Worm (Caenorhabditis elegans) whole organism, midembryonic: ENCODE data around the gene chc-1.
A peak's percentile ranks its signal among the peaks of the same experiment; 100 is the strongest.

ENCODE experiments used
- T22C8.4 ChIP-seq: fragments of 200-800 bp; sonication (Bioruptor generic); IDR thresholded peaks from 2 replicates; pipeline ENCODE4 v1.3.6; 2022; ENCODE audit warnings: missing genetic modification characterization, missing compliant biosample characterization
- cog-1 ChIP-seq: sonication (generic microtip); optimal IDR thresholded peaks from 2 replicates; lab custom pipeline; 2016; ENCODE audit warnings: missing genetic modification characterization, missing compliant biosample characterization
- flt-1 ChIP-seq: fragments of 200-800 bp; sonication (Bioruptor generic); IDR thresholded peaks from 2 replicates; pipeline ENCODE4 v1.3.6; 2022; ENCODE audit warnings: missing genetic modification characterization, missing compliant biosample characterization
- klf-2 ChIP-seq: fragments of 200-800 bp; sonication (Bioruptor generic); conservative IDR thresholded peaks from 2 replicates; pipeline ENCODE4 v1.3.6; 2022; ENCODE audit warnings: missing genetic modification reagents, missing genetic modification characterization, missing compliant biosample characterization
- med-1 ChIP-seq: sonication (generic microtip); optimal IDR thresholded peaks from 2 replicates; lab custom pipeline; 2017; ENCODE audit warnings: missing genetic modification characterization, mild to moderate bottlenecking, missing compliant biosample characterization, antibody characterized with exemption, missing genetic modification reagents; ENCODE audit not compliant: insufficient read depth
- ref-1 ChIP-seq: fragments of 200-800 bp; sonication (Bioruptor generic); conservative IDR thresholded peaks from 2 replicates; pipeline ENCODE4 v1.3.6; 2022; ENCODE audit warnings: missing genetic modification reagents, missing genetic modification characterization, missing compliant biosample characterization
- tab-1 ChIP-seq: fragments of 200-800 bp; sonication (Bioruptor generic); IDR thresholded peaks from 2 replicates; pipeline ENCODE4 v1.3.6; 2022; ENCODE audit warnings: missing genetic modification characterization, missing compliant biosample characterization
- ztf-23 ChIP-seq: fragments of 200-800 bp; sonication (Bioruptor generic); IDR thresholded peaks from 2 replicates; pipeline ENCODE4 v1.3.6; 2022; ENCODE audit warnings: missing genetic modification reagents, missing genetic modification characterization, missing compliant biosample characterization
- ztf-29 ChIP-seq: fragments of 200-800 bp; sonication (Bioruptor generic); IDR thresholded peaks from 2 replicates; pipeline ENCODE4 v1.3.6; 2022; ENCODE audit warnings: missing genetic modification reagents, missing genetic modification characterization, missing compliant biosample characterization

chc-1 gene

ce11 chrIII:10187840-10188239 is 15.8 kb upstream of the chc-1 start:
- TF ChIP-seq ztf-29 (GFP tag; lab: Robert Waterston, UW) (0 out of 2 replicates have a peak, but pooled peaks have one; percentile 13), flt-1 (GFP tag; lab: Robert Waterston, UW) (no peak), T22C8.4 (GFP tag; lab: Robert Waterston, UW) (no peak), ztf-23 (GFP tag; lab: Robert Waterston, UW) (no peak)

ce11 chrIII:10188912-10189311 is 14.7 kb upstream of the chc-1 start, which contains the start of gene epac-1:
Gene epac-1 (plus strand): TSS chrIII:10189212.
- TF ChIP-seq med-1 (GFP tag; lab: Kevin White, UChicago) (no peak), ztf-29 (GFP tag; lab: Robert Waterston, UW) (no peak), cog-1 (tag; lab: Kevin White, UChicago) (no peak), flt-1 (GFP tag; lab: Robert Waterston, UW) (no peak), ztf-23 (GFP tag; lab: Robert Waterston, UW) (no peak), ref-1 (no peak), klf-2 (GFP tag; lab: Robert Waterston, UW) (no peak), T22C8.4 (GFP tag; lab: Robert Waterston, UW) (no peak), tab-1 (GFP tag; lab: Robert Waterston, UW) (no peak)

- TF ChIP-seq flt-1 (GFP tag; lab: Robert Waterston, UW) (no peak), cog-1 (tag; lab: Kevin White, UChicago) (no peak), ztf-23 (GFP tag; lab: Robert Waterston, UW) (no peak), ztf-29 (GFP tag; lab: Robert Waterston, UW) (no peak), T22C8.4 (GFP tag; lab: Robert Waterston, UW) (no peak), tab-1 (GFP tag; lab: Robert Waterston, UW) (no peak), med-1 (GFP tag; lab: Kevin White, UChicago) (no peak), ref-1 (no peak), klf-2 (GFP tag; lab: Robert Waterston, UW) (no peak)
Measured at ce11 chrIII:10194569-10194968, 9.1 kb upstream of the chc-1 start.

- TF ChIP-seq med-1 (GFP tag; lab: Kevin White, UChicago) (no peak), ref-1 (no peak), tab-1 (GFP tag; lab: Robert Waterston, UW) (no peak), ztf-29 (GFP tag; lab: Robert Waterston, UW) (no peak), cog-1 (tag; lab: Kevin White, UChicago) (no peak), klf-2 (GFP tag; lab: Robert Waterston, UW) (no peak), flt-1 (GFP tag; lab: Robert Waterston, UW) (no peak), T22C8.4 (GFP tag; lab: Robert Waterston, UW) (no peak), ztf-23 (GFP tag; lab: Robert Waterston, UW) (no peak)
Measured at ce11 chrIII:10195911-10196310, 7.7 kb upstream of the chc-1 start.

ce11 chrIII:10196796-10197195 is 6.8 kb upstream of the chc-1 start:
- no peak for TF ChIP-seq med-1 (GFP tag; lab: Kevin White, UChicago)
- TF ChIP-seq ztf-29 (GFP tag; lab: Robert Waterston, UW), result no peak
- no peak for TF ChIP-seq ztf-23 (GFP tag; lab: Robert Waterston, UW)
- TF ChIP-seq flt-1 (GFP tag; lab: Robert Waterston, UW), result no peak
- TF ChIP-seq tab-1 (GFP tag; lab: Robert Waterston, UW), result no peak
- TF ChIP-seq cog-1 (tag; lab: Kevin White, UChicago), result no peak

ce11 chrIII:10197416-10197815 is 6.2 kb upstream of the chc-1 start, which contains the start of gene dod-6:
Gene dod-6 (plus strand): TSS chrIII:10197716.
- TF ChIP-seq cog-1 (tag; lab: Kevin White, UChicago) (no peak), klf-2 (GFP tag; lab: Robert Waterston, UW) (no peak), flt-1 (GFP tag; lab: Robert Waterston, UW) (no peak), T22C8.4 (GFP tag; lab: Robert Waterston, UW) (no peak), ztf-23 (GFP tag; lab: Robert Waterston, UW) (no peak), tab-1 (GFP tag; lab: Robert Waterston, UW) (no peak), med-1 (GFP tag; lab: Kevin White, UChicago) (no peak), ref-1 (no peak), ztf-29 (GFP tag; lab: Robert Waterston, UW) (no peak)

- TF ChIP-seq klf-2 (GFP tag; lab: Robert Waterston, UW) (no peak), T22C8.4 (GFP tag; lab: Robert Waterston, UW) (no peak), ref-1 (no peak), cog-1 (tag; lab: Kevin White, UChicago) (no peak), med-1 (GFP tag; lab: Kevin White, UChicago) (no peak), flt-1 (GFP tag; lab: Robert Waterston, UW) (no peak), ztf-29 (GFP tag; lab: Robert Waterston, UW) (no peak)
Measured at ce11 chrIII:10199052-10199451, 4.6 kb upstream of the chc-1 start, which contains the start of gene T20G5.8. Gene T20G5.8 (plus strand): TSS chrIII:10199352.

- TF ChIP-seq flt-1 (GFP tag; lab: Robert Waterston, UW), result no peak
- TF ChIP-seq cog-1 (tag; lab: Kevin White, UChicago), result no peak
- TF ChIP-seq tab-1 (GFP tag; lab: Robert Waterston, UW), result no peak
- no peak for TF ChIP-seq klf-2 (GFP tag; lab: Robert Waterston, UW)
- TF ChIP-seq med-1 (GFP tag; lab: Kevin White, UChicago), result no peak
- TF ChIP-seq ztf-29 (GFP tag; lab: Robert Waterston, UW), result no peak
- no peak for TF ChIP-seq T22C8.4 (GFP tag; lab: Robert Waterston, UW)
- TF ChIP-seq ref-1, result no peak
- no peak for TF ChIP-seq ztf-23 (GFP tag; lab: Robert Waterston, UW)
Measured at ce11 chrIII:10201235-10201634, 2.4 kb upstream of the chc-1 start, which contains the start of the genes T20G5.13 and T20G5.12. Gene T20G5.13 (minus strand): TSS chrIII:10201335. Gene T20G5.12 (plus strand): TSS chrIII:10201604.

ce11 chrIII:10202391-10202790 is 1.2 kb upstream of the chc-1 start:
- TF ChIP-seq klf-2 (GFP tag; lab: Robert Waterston, UW) (no peak), flt-1 (GFP tag; lab: Robert Waterston, UW) (no peak), ztf-23 (GFP tag; lab: Robert Waterston, UW) (no peak), cog-1 (tag; lab: Kevin White, UChicago) (no peak), tab-1 (GFP tag; lab: Robert Waterston, UW) (no peak), ztf-29 (GFP tag; lab: Robert Waterston, UW) (no peak), ref-1 (no peak), med-1 (GFP tag; lab: Kevin White, UChicago) (no peak), T22C8.4 (GFP tag; lab: Robert Waterston, UW) (no peak)
